Worm (Caenorhabditis elegans): ENCODE results near the gene pbo-4.
A peak's percentile ranks its signal among the peaks of the same experiment; 100 is the strongest.

The pbo-4 gene

DNA sequence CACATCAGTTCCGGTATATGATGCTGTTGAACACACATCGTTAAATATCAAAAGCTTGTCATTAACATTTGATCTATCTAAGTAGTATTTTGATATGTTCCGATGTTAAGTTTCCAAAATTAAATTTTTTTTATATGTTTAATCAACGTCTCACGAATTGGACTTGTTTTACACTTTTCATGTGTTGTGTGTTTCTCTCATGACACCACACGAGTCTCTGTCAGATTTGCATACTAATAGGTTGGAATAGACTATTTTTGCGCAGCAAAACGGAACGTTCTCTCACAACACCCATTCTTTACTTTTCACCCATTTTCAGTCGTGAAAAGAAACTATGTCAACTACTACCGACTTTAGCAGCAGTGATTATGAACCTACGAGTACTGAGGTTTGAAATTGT, 16.7 kb downstream of the pbo-4 start, which contains the start of gene K09C8.8:
Gene K09C8.8, plus strand, starts transcription at position 301 of the 400 bp plus-strand sequence.
- TF ChIP-seq ceh-83 (GFP tag; optimal IDR thresholded peaks at IDR 0.05) (no peak), bed-3 (GFP tag; optimal IDR thresholded peaks at IDR 0.05) (no peak), hlh-1 (tag; optimal IDR thresholded peaks at IDR 0.05) (no peak)

DNA sequence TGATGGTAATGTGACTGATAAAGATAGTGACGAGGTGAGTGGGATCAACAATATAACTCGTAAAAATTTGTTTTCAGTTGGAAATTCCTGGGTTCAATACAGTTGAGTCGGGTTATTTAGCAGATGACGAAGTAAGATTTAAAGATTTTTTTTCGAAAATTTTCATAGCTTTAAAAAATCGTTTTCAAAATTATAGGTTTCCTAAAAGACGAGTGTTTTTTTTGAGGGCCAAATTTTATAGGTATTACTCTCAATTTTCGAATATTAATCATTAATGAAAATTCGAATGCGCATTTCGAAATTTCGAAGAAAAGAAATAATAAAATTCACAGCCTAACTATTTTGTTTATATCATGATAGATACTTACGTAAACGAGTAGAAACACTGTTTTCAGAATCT, 17.2 kb downstream of the pbo-4 start:
- TF ChIP-seq blmp-1 (tag; optimal IDR thresholded peaks at IDR 0.05) (no peak), ces-1 (GFP tag; optimal IDR thresholded peaks at IDR 0.05) (no peak), ztf-11 (tag; optimal IDR thresholded peaks at IDR 0.05) (no peak)

DNA sequence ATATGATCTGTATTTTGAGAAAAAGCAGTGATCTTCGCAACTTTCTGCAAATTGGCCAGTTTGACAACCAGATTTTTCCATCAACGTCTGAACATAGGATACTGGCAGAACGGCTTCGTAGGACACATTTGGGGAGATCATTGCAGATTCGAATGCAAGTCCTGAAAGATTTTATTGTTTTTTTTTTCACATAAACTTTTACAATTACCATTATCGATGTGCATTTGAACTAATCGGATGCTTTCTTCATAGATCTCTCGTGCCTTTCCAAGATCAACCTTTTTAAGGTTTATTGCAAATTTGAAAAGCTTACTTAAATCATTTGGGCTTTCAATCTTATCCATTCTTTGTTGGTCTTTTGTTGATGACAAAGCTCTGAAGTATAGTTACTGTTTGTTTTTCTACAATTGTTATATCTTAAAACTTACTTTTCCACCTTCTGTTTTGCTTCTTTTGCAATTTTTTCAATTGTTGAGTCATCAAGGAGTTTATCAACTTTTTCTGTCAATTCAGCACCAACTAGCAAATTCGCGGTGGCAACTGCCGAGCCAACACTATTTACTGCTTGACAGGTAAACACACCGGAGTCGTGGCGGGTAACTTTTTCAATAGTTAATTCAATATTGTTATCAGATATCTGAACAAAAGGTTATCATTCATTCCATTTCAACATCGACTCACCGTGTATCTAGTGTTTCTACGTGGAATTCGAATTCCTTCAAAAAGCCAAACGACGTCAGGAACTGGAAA, 22.7 kb downstream of the pbo-4 start:
- TF ChIP-seq sem-2 (GFP tag; optimal IDR thresholded peaks at IDR 0.05) (no peak), mab-5 (tag; optimal IDR thresholded peaks at IDR 0.05) (no peak), ceh-39 (tag; optimal IDR thresholded peaks at IDR 0.05) (no peak), cnd-1 (tag; optimal IDR thresholded peaks at IDR 0.05) (no peak), M03D4.4 (tag; optimal IDR thresholded peaks at IDR 0.05) (no peak), mls-2 (tag; optimal IDR thresholded peaks at IDR 0.05) (no peak)

DNA sequence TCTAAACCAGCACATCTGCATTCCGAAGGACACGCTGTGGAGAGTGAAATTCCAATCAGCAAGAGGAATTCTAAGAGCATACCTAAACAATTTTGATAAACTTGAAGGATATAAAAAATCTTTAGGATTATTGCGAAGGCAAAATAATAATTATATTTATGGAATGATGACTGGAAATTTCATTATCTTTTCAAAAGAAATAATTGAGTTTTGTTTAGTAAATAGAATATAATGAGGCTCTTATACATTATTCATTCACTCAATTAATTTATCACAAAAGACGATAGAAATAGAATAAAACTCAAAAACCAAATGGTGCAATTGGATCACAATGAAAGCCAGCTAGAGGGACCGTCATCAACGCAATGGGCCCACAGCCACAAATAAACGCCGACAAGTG, 25.3 kb downstream of the pbo-4 start, which contains the start of gene pxn-2:
Gene pxn-2, minus strand, starts transcription at position 101 of the 400 bp plus-strand sequence.
- TF ChIP-seq M03D4.4 (tag; optimal IDR thresholded peaks at IDR 0.05): no peak
- no peak for TF ChIP-seq ceh-43 (GFP tag; optimal IDR thresholded peaks at IDR 0.05)
- no peak for TF ChIP-seq ceh-39 (tag; optimal IDR thresholded peaks at IDR 0.05)
- peak; percentile 38 for TF ChIP-seq ces-1 (GFP tag; optimal IDR thresholded peaks at IDR 0.05)

DNA sequence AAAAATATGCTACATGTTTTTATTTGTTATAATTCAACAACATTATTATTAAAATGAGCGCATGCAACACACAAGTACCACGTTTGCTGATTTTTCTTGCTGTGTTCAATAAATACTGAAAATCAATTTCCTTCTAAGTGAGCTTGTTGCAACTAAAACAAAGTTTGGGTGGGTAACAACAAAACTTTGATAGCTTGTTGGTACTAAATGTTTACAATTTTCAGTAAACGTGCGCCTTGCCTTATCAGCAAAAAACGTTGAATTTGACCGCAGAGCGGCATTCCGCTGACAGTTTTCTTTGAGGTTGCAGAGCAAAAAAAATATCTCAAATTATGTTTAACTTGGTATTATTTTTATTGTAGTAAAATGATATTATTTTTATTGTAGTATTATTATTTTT, 27.4 kb downstream of the pbo-4 start:
- no peak for TF ChIP-seq unc-62 (GFP tag; optimal IDR thresholded peaks at IDR 0.05)
- TF ChIP-seq elt-3 (tag; optimal IDR thresholded peaks at IDR 0.05): no peak
- no peak for TF ChIP-seq nhr-2 (tag; optimal IDR thresholded peaks at IDR 0.05)
- no peak for TF ChIP-seq snpc-4 (tag; optimal IDR thresholded peaks at IDR 0.05)
- TF ChIP-seq M03D4.4 (tag; optimal IDR thresholded peaks at IDR 0.05): no peak
- TF ChIP-seq hlh-1 (tag; optimal IDR thresholded peaks at IDR 0.05): no peak
- no peak for TF ChIP-seq drap-1 (GFP tag; optimal IDR thresholded peaks at IDR 0.05)
- no peak for TF ChIP-seq ceh-39 (tag; optimal IDR thresholded peaks at IDR 0.05)
- TF ChIP-seq elt-1 (tag; optimal IDR thresholded peaks at IDR 0.05; ENCODE audit: borderline replicate concordance, insufficient read depth): no peak

DNA sequence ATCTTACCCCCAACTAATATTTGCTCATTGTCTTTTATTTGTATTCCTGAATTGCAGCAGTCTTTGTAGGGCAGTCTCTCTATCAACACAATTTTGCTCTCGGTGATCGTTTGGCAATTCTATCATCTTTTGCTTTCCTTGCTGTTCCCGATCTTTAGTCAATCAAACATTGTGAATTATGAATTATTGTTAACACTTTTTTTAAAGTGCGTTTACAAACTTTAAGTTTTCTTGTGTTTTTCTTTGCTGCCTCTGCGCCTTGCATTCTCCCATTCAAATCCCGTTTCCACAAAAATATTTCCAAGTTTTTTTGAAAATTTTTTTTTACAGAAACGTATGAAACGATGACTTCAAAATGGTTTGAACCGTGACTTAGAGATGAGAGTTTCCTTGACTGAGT, 28.1 kb downstream of the pbo-4 start, which contains the start of gene ver-4:
Gene ver-4, plus strand, starts transcription at position 301 of the 400 bp plus-strand sequence.
- no peak for TF ChIP-seq sptf-1 (tag; optimal IDR thresholded peaks at IDR 0.05)
- TF ChIP-seq nhr-237 (tag; optimal IDR thresholded peaks at IDR 0.05): no peak
- no peak for TF ChIP-seq zip-8 (tag; optimal IDR thresholded peaks at IDR 0.05)
- TF ChIP-seq flh-1 (GFP tag; optimal IDR thresholded peaks at IDR 0.05): no peak
- no peak for TF ChIP-seq ceh-83 (GFP tag; optimal IDR thresholded peaks at IDR 0.05)
- no peak for TF ChIP-seq nhr-12 (tag; optimal IDR thresholded peaks at IDR 0.05)
- no peak for TF ChIP-seq mls-2 (tag; optimal IDR thresholded peaks at IDR 0.05)
- TF ChIP-seq sem-2 (GFP tag; optimal IDR thresholded peaks at IDR 0.05): no peak
- no peak for TF ChIP-seq hlh-1 (tag; optimal IDR thresholded peaks at IDR 0.05)
- no peak for TF ChIP-seq nhr-28 (tag; optimal IDR thresholded peaks at IDR 0.05)
- TF ChIP-seq ces-1 (GFP tag; optimal IDR thresholded peaks at IDR 0.05): no peak

DNA sequence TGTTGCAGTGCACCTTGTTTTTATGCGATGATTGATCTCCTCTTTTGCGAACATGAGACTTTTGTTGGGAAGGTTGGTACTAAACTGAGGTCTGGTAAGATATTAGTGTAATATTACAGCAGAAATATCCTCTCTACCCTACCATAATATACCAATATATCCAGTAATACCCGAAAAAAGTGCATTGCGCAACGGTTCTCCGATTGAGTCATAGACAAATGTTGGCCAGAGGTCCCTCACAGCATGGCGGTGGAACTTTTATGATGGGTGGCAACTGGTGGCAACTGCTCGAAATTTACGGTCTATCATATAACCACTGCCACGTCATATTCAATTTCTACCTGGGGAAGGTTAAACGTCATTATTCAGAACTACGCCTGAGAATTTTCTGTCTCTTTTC, 35.4 kb downstream of the pbo-4 start:
- TF ChIP-seq hlh-1 (tag; optimal IDR thresholded peaks at IDR 0.05): peak; percentile 76
- no peak for TF ChIP-seq mep-1 (tag; optimal IDR thresholded peaks at IDR 0.05)
- peak; percentile 16 for TF ChIP-seq ceh-83 (GFP tag; optimal IDR thresholded peaks at IDR 0.05)
- peak; percentile 81 for TF ChIP-seq nhr-2 (tag; optimal IDR thresholded peaks at IDR 0.05)
- TF ChIP-seq zip-8 (tag; optimal IDR thresholded peaks at IDR 0.05): peak; percentile 78
- TF ChIP-seq ceh-43 (GFP tag; optimal IDR thresholded peaks at IDR 0.05): no peak
- no peak for TF ChIP-seq lsy-2 (tag; optimal IDR thresholded peaks at IDR 0.05)

All from whole organism, mixed stage, embryonic.